Fruit fly (Drosophila melanogaster): ENCODE measurements around the gene CG2150.

CG2150 gene

dm6 chr3R:31762672-31763071, 1.9 kb downstream of the CG2150 start (continued):
- TF ChIP-seq gt (GFP tag; IDR thresholded peaks at IDR 0.05) (no peak), Awh (GFP tag; IDR thresholded peaks at IDR 0.05) (no peak), br (optimal IDR thresholded peaks at IDR 0.05) (no peak), unpg (GFP tag; optimal IDR thresholded peaks at IDR 0.05) (no peak), zf30C (GFP tag; optimal IDR thresholded peaks at IDR 0.05) (no peak), CG17359 (tag; optimal IDR thresholded peaks at IDR 0.05) (peak; percentile 3), pita (GFP tag; optimal IDR thresholded peaks at IDR 0.05) (no peak), wdn (GFP tag; IDR thresholded peaks at IDR 0.05) (no peak), trh (GFP tag; optimal IDR thresholded peaks at IDR 0.05) (no peak), tio (GFP tag; optimal IDR thresholded peaks at IDR 0.05) (no peak), bowl (GFP tag; IDR thresholded peaks at IDR 0.05) (no peak), phol (tag; optimal IDR thresholded peaks at IDR 0.05) (peak; percentile 5), vfl (GFP tag; optimal IDR thresholded peaks at IDR 0.05) (no peak), Poxn (GFP tag; IDR thresholded peaks at IDR 0.05) (no peak), Asciz (GFP tag; optimal IDR thresholded peaks at IDR 0.05) (no peak), tin (GFP tag; optimal IDR thresholded peaks at IDR 0.05) (no peak), Sox102F (GFP tag; optimal IDR thresholded peaks at IDR 0.05) (peak; percentile 7), Blimp-1 (GFP tag; optimal IDR thresholded peaks at IDR 0.05) (peak; percentile 45), twi (tag; optimal IDR thresholded peaks at IDR 0.05) (no peak), p53 (GFP tag; optimal IDR thresholded peaks at IDR 0.05) (no peak), CG7556 (GFP tag; optimal IDR thresholded peaks at IDR 0.05) (no peak), NFAT (GFP tag; IDR thresholded peaks at IDR 0.05) (no peak), zfh2 (GFP tag; optimal IDR thresholded peaks at IDR 0.05) (no peak), CG1832 (GFP tag; optimal IDR thresholded peaks at IDR 0.05) (no peak), grau (tag; optimal IDR thresholded peaks at IDR 0.05) (no peak), btn (GFP tag; optimal IDR thresholded peaks at IDR 0.05) (no peak), nom (GFP tag; optimal IDR thresholded peaks at IDR 0.05) (peak; percentile 40), CG10462 (GFP tag; optimal IDR thresholded peaks at IDR 0.05) (no peak), Hey (tag; optimal IDR thresholded peaks at IDR 0.05) (no peak), CG7357 (GFP tag; IDR thresholded peaks at IDR 0.05) (no peak), MBD-R2 (GFP tag; IDR thresholded peaks at IDR 0.05) (no peak), CG12219 (GFP tag; optimal IDR thresholded peaks at IDR 0.05) (no peak), ap (GFP tag; IDR thresholded peaks at IDR 0.05) (no peak), CG3163 (GFP tag; optimal IDR thresholded peaks at IDR 0.05) (no peak), nerfin-2 (GFP tag; IDR thresholded peaks at IDR 0.05; ENCODE audit: partially characterized antibody) (no peak), otp (GFP tag; IDR thresholded peaks at IDR 0.05) (no peak), Med (GFP tag) (no peak), Ada2b (GFP tag; IDR thresholded peaks at IDR 0.05) (no peak), CG10979 (tag; optimal IDR thresholded peaks at IDR 0.05) (peak; percentile 12), CG4282 (GFP tag; optimal IDR thresholded peaks at IDR 0.05) (no peak), CG4328 (GFP tag; optimal IDR thresholded peaks at IDR 0.05) (no peak), pnt (GFP tag; optimal IDR thresholded peaks at IDR 0.05) (no peak), CG16779 (GFP tag; IDR thresholded peaks at IDR 0.05) (no peak), lov (optimal IDR thresholded peaks at IDR 0.05) (no peak), lov (GFP tag; IDR thresholded peaks at IDR 0.05) (no peak), CG32772 (GFP tag; IDR thresholded peaks at IDR 0.05) (no peak), CG1233 (GFP tag; optimal IDR thresholded peaks at IDR 0.05) (no peak), gfzf (GFP tag; optimal IDR thresholded peaks at IDR 0.05) (no peak), CG9609 (GFP tag; optimal IDR thresholded peaks at IDR 0.05) (no peak), Dp (GFP tag; optimal IDR thresholded peaks at IDR 0.05) (no peak), Ptx1 (GFP tag; IDR thresholded peaks at IDR 0.05) (no peak), Hr78 (GFP tag; optimal IDR thresholded peaks at IDR 0.05) (no peak), CG9876 (GFP tag; optimal IDR thresholded peaks at IDR 0.05) (no peak)

Measured in whole organism, embryonic.